Fruit fly (Drosophila melanogaster): ENCODE measurements around the gene CG3191.

Gene CG3191

DNA sequence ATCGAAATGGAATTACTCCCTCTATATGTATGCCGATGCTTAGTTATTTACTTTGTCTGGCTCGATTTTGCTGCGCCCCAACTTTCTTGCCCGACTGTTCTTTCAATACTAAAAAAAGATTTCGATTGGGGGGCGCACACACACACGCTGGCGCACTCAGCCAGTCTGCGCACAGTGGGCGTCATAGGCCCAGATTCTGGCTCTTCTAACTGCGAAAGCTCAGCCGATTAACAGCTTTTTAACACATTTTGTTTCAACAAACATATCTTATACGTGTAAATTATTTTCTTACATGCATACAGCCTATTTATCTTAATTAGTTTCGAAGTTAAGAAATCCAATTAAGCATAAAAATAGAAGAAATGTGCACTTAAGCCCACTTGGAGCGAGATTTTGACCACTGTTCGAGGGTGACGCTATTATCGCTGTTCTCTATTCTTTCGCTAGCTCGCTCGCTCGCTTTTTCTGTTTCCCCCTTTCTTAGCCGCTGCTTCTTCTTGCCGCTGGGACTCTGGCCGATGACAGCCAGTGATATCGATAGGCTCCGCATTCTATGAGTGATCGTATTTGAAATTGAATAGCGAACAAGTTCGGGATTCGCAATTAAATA lies 29.5 kb downstream of the CG3191 start, which contains the start of gene Vinc (continued):
- TF ChIP-seq Hand (GFP tag; optimal IDR thresholded peaks at IDR 0.05): peak; percentile 86
- TF ChIP-seq CG10274 (GFP tag; optimal IDR thresholded peaks at IDR 0.05): peak; percentile 82
- 0 out of 2 replicates have a peak, but pooled peaks have one; percentile 38 for TF ChIP-seq Gsc (GFP tag; IDR thresholded peaks at IDR 0.05)
- TF ChIP-seq CG10209 (GFP tag; optimal IDR thresholded peaks at IDR 0.05): peak; percentile 89
- peak; percentile 81 for TF ChIP-seq Six4 (GFP tag; optimal IDR thresholded peaks at IDR 0.05)
- peak; percentile 62 for TF ChIP-seq ssp (GFP tag; IDR thresholded peaks at IDR 0.05)
- TF ChIP-seq eyg (GFP tag; optimal IDR thresholded peaks at IDR 0.05): peak; percentile 80
- TF ChIP-seq fu2 (GFP tag; optimal IDR thresholded peaks at IDR 0.05): peak; percentile 33
- TF ChIP-seq luna (GFP tag; optimal IDR thresholded peaks at IDR 0.05): peak; percentile 64
- TF ChIP-seq dysf (GFP tag; IDR thresholded peaks at IDR 0.05): peak; percentile 95
- peak; percentile 67 for TF ChIP-seq CG12942 (GFP tag; optimal IDR thresholded peaks at IDR 0.05)
- peak in 1 of 2 experiments; percentile 38 for TF ChIP-seq Hr51 (GFP tag; optimal IDR thresholded peaks at IDR 0.05)
- peak; percentile 70 for TF ChIP-seq Adf1 (GFP tag; IDR thresholded peaks at IDR 0.05)
- 0 out of 3 replicates have a peak, but pooled peaks have one; percentile 27 for TF ChIP-seq CG34224 (GFP tag; IDR thresholded peaks at IDR 0.05; ENCODE audit: partially characterized antibody)
- peak; percentile 87 for TF ChIP-seq pum (GFP tag; optimal IDR thresholded peaks at IDR 0.05)
- TF ChIP-seq Usf (GFP tag; optimal IDR thresholded peaks at IDR 0.05): peak; percentile 36
- TF ChIP-seq Nf-YA (GFP tag; IDR thresholded peaks at IDR 0.05): peak; percentile 50; the same call in 1 of the 2 replicates
- peak; percentile 79 for TF ChIP-seq crc (GFP tag; optimal IDR thresholded peaks at IDR 0.05)
- TF ChIP-seq CG31388 (GFP tag; optimal IDR thresholded peaks at IDR 0.05): peak; percentile 51
- TF ChIP-seq CG33557 (GFP tag; optimal IDR thresholded peaks at IDR 0.05): peak; percentile 39
- TF ChIP-seq dati (GFP tag; IDR thresholded peaks at IDR 0.05): no peak
- no peak for TF ChIP-seq sc (optimal IDR thresholded peaks at IDR 0.05)
- TF ChIP-seq sc (GFP tag; optimal IDR thresholded peaks at IDR 0.05): peak; percentile 59
- no peak for TF ChIP-seq CG12769 (tag; optimal IDR thresholded peaks at IDR 0.05)
- peak; percentile 94 for TF ChIP-seq CG11695 (GFP tag; IDR thresholded peaks at IDR 0.05)
- TF ChIP-seq Med (GFP tag): peak; percentile 98
- TF ChIP-seq sqz (GFP tag; optimal IDR thresholded peaks at IDR 0.05): peak; percentile 82
- TF ChIP-seq mirr (GFP tag; optimal IDR thresholded peaks at IDR 0.05): peak; percentile 91
- peak; percentile 86 for TF ChIP-seq slou (GFP tag; optimal IDR thresholded peaks at IDR 0.05)
- TF ChIP-seq btn (GFP tag; optimal IDR thresholded peaks at IDR 0.05): peak; percentile 62
- peak; percentile 14 for TF ChIP-seq CG4617 (GFP tag; optimal IDR thresholded peaks at IDR 0.05; ENCODE audit: borderline replicate concordance)
- peak; percentile 38 for TF ChIP-seq disco-r (GFP tag; optimal IDR thresholded peaks at IDR 0.05)
- peak; percentile 77 for TF ChIP-seq CG4820 (GFP tag; optimal IDR thresholded peaks at IDR 0.05)
- TF ChIP-seq CG2875 (GFP tag; optimal IDR thresholded peaks at IDR 0.05): peak; percentile 26
- peak; percentile 98 for TF ChIP-seq row (GFP tag; IDR thresholded peaks at IDR 0.05)
- peak; percentile 92 for TF ChIP-seq CG6689 (GFP tag; IDR thresholded peaks at IDR 0.05)
- peak; percentile 89 for TF ChIP-seq CG2712 (tag; optimal IDR thresholded peaks at IDR 0.05)
- peak; percentile 42 for TF ChIP-seq CG9797 (GFP tag; optimal IDR thresholded peaks at IDR 0.05)
- TF ChIP-seq trem (tag; optimal IDR thresholded peaks at IDR 0.05): peak; percentile 81
- peak in 1 of 2 experiments; percentile 89 for TF ChIP-seq Eip74EF (GFP tag; optimal IDR thresholded peaks at IDR 0.05)
- no peak for TF ChIP-seq Sox102F (GFP tag; optimal IDR thresholded peaks at IDR 0.05)
- TF ChIP-seq CG10462 (GFP tag; optimal IDR thresholded peaks at IDR 0.05): peak; percentile 56
- peak; percentile 84 for TF ChIP-seq ranshi (GFP tag; IDR thresholded peaks at IDR 0.05)
- peak; percentile 85 for TF ChIP-seq pnt (GFP tag; optimal IDR thresholded peaks at IDR 0.05)
- TF ChIP-seq gcm (GFP tag; optimal IDR thresholded peaks at IDR 0.05): peak; percentile 71
- peak; percentile 65 for TF ChIP-seq CG1792 (GFP tag; optimal IDR thresholded peaks at IDR 0.05)
- peak; percentile 77 for TF ChIP-seq CG13775 (GFP tag; optimal IDR thresholded peaks at IDR 0.05)
- peak; percentile 62 for TF ChIP-seq CG10959 (GFP tag; IDR thresholded peaks at IDR 0.05)
- TF ChIP-seq CG10366 (GFP tag; IDR thresholded peaks at IDR 0.05): peak; percentile 54
- peak; percentile 54 for TF ChIP-seq Ssrp (tag; optimal IDR thresholded peaks at IDR 0.05)

Data from whole organism, embryonic.